Worm (Caenorhabditis elegans) whole organism, late embryonic: Measurements from ENCODE around the gene ptr-5.

ENCODE experiments used
- ceh-19 ChIP-seq: fragments of 200-800 bp; sonication (Bioruptor generic); optimal IDR thresholded peaks from 2 replicates; lab custom pipeline; 2018; ENCODE audit warnings: mild to moderate bottlenecking, missing genetic modification characterization, missing compliant biosample characterization
- ets-4 ChIP-seq: sonication (generic microtip); optimal IDR thresholded peaks from 2 replicates; lab custom pipeline; 2016; ENCODE audit warnings: missing genetic modification characterization, missing compliant biosample characterization
- unc-42 ChIP-seq: sonication (generic microtip); optimal IDR thresholded peaks from 2 replicates; lab custom pipeline; 2016; ENCODE audit warnings: missing genotype, missing genetic modification characterization, missing compliant biosample characterization

- TF ChIP-seq ets-4 (tag; lab: Kevin White, UChicago) (no peak), ceh-19 (no peak), unc-42 (no peak)
These were observed 12.2 kb downstream of the ptr-5 start for ce11 chrX:17330574-17330973.
